Fruit fly (Drosophila melanogaster): ENCODE results near the gene Miro.

- no peak for TF ChIP-seq CG10209 (GFP tag; optimal IDR thresholded peaks at IDR 0.05)
- TF ChIP-seq her (GFP tag; optimal IDR thresholded peaks at IDR 0.05) = no peak
- no peak for TF ChIP-seq ab (GFP tag; optimal IDR thresholded peaks at IDR 0.05)
- no peak for TF ChIP-seq HLH3B (GFP tag; IDR thresholded peaks at IDR 0.05)
- TF ChIP-seq unc-4 (GFP tag; IDR thresholded peaks at IDR 0.05; ENCODE audit: partially characterized antibody) = no peak
- no peak for TF ChIP-seq jing (GFP tag; optimal IDR thresholded peaks at IDR 0.05)
- TF ChIP-seq CG3847 (GFP tag; IDR thresholded peaks at IDR 0.05) = no peak
- TF ChIP-seq rib (GFP tag; IDR thresholded peaks at IDR 0.05) = no peak
- peak; percentile 84 for TF ChIP-seq sr (GFP tag; IDR thresholded peaks at IDR 0.05)
- TF ChIP-seq crc (GFP tag; optimal IDR thresholded peaks at IDR 0.05) = no peak
- no peak for TF ChIP-seq CG6765 (GFP tag; optimal IDR thresholded peaks at IDR 0.05)
- no peak for TF ChIP-seq gfzf (GFP tag; optimal IDR thresholded peaks at IDR 0.05)
- no peak for TF ChIP-seq CG15269 (tag; optimal IDR thresholded peaks at IDR 0.05)
- no peak for TF ChIP-seq corto (GFP tag; optimal IDR thresholded peaks at IDR 0.05)
Observed at dm6 chr3R:24008887-24009286, 29.8 kb downstream of the Miro start.

Data from whole organism, embryonic.